Fruit fly (Drosophila melanogaster): Measurements from ENCODE around the gene Reph.

Gene Reph

dm6 chr2L:3791629-3792028 lies 11.7 kb upstream of the Reph start:
- TF ChIP-seq pzg (GFP tag; optimal IDR thresholded peaks at IDR 0.05) (no peak), mirr (GFP tag; optimal IDR thresholded peaks at IDR 0.05) (peak; percentile 94), exex (tag; optimal IDR thresholded peaks at IDR 0.05) (peak; percentile 88), Hr78 (GFP tag; optimal IDR thresholded peaks at IDR 0.05) (peak in 1 of 2 experiments; percentile 90), dimm (GFP tag; IDR thresholded peaks at IDR 0.05) (no peak), CrebB (tag; optimal IDR thresholded peaks at IDR 0.05) (peak; percentile 3), CG10959 (GFP tag; IDR thresholded peaks at IDR 0.05) (no peak), ATbp (GFP tag; optimal IDR thresholded peaks at IDR 0.05) (peak; percentile 20), hkb (optimal IDR thresholded peaks at IDR 0.05) (no peak), hkb (GFP tag; IDR thresholded peaks at IDR 0.05) (0 out of 2 replicates have a peak, but pooled peaks have one; percentile 37), CG11695 (GFP tag; IDR thresholded peaks at IDR 0.05) (peak; percentile 38; the same call in 1 of the 3 replicates), CG14441 (GFP tag; IDR thresholded peaks at IDR 0.05) (peak; percentile 62), kah (GFP tag; optimal IDR thresholded peaks at IDR 0.05) (peak; percentile 40), Meics (GFP tag; optimal IDR thresholded peaks at IDR 0.05) (peak; percentile 88), CG7987 (GFP tag; optimal IDR thresholded peaks at IDR 0.05) (peak; percentile 8), Ets65A (GFP tag) (peak; percentile 51), pros (GFP tag; optimal IDR thresholded peaks at IDR 0.05) (no peak), grn (GFP tag; optimal IDR thresholded peaks at IDR 0.05) (peak; percentile 63), CG14860 (GFP tag; IDR thresholded peaks at IDR 0.05; ENCODE audit: partially characterized antibody) (no peak), CG5180 (GFP tag; optimal IDR thresholded peaks at IDR 0.05) (peak; percentile 7), CG4707 (GFP tag; optimal IDR thresholded peaks at IDR 0.05) (peak; percentile 20), gcm (GFP tag; optimal IDR thresholded peaks at IDR 0.05) (no peak), stwl (tag; optimal IDR thresholded peaks at IDR 0.05) (no peak), GATAe (GFP tag; conservative IDR thresholded peaks at IDR 0.05) (peak; percentile 91), CG34376 (GFP tag; optimal IDR thresholded peaks at IDR 0.05) (peak; percentile 73), fd102C (GFP tag; optimal IDR thresholded peaks at IDR 0.05) (no peak)

- TF ChIP-seq row (GFP tag; IDR thresholded peaks at IDR 0.05), result peak; percentile 94
- 0 out of 3 replicates have a peak, but pooled peaks have one; percentile 54 for TF ChIP-seq CG2889 (GFP tag; IDR thresholded peaks at IDR 0.05)
- TF ChIP-seq Sox100B (GFP tag; optimal IDR thresholded peaks at IDR 0.05), result no peak
- no peak for TF ChIP-seq ham (GFP tag; IDR thresholded peaks at IDR 0.05)
- TF ChIP-seq gem (tag; optimal IDR thresholded peaks at IDR 0.05), result peak; percentile 86
- TF ChIP-seq Dp (GFP tag; optimal IDR thresholded peaks at IDR 0.05), result peak; percentile 54
- 0 out of 2 replicates have a peak, but pooled peaks have one; percentile 54 for TF ChIP-seq CG32772 (GFP tag; IDR thresholded peaks at IDR 0.05)
- TF ChIP-seq trem (tag; optimal IDR thresholded peaks at IDR 0.05), result no peak
- peak; percentile 84 for TF ChIP-seq CG8924 (tag; optimal IDR thresholded peaks at IDR 0.05)
- peak; percentile 36; the same call in 1 of the 3 replicates for TF ChIP-seq ase (GFP tag; IDR thresholded peaks at IDR 0.05)
- TF ChIP-seq vfl (GFP tag; optimal IDR thresholded peaks at IDR 0.05), result peak; percentile 51
- peak; percentile 65 for TF ChIP-seq Fer2 (tag; optimal IDR thresholded peaks at IDR 0.05)
- peak; percentile 45 for TF ChIP-seq CG3163 (GFP tag; optimal IDR thresholded peaks at IDR 0.05)
- TF ChIP-seq fd102C (GFP tag; optimal IDR thresholded peaks at IDR 0.05), result no peak
- peak; percentile 36 for TF ChIP-seq CG14710 (tag; optimal IDR thresholded peaks at IDR 0.05)
- no peak for TF ChIP-seq Dip2 (GFP tag; IDR thresholded peaks at IDR 0.05)
- no peak for TF ChIP-seq rib (GFP tag; IDR thresholded peaks at IDR 0.05)
- TF ChIP-seq Lim3 (GFP tag; IDR thresholded peaks at IDR 0.05), result no peak
- TF ChIP-seq gro (GFP tag; optimal IDR thresholded peaks at IDR 0.05), result no peak
- peak; percentile 39 for TF ChIP-seq CG3838 (GFP tag; optimal IDR thresholded peaks at IDR 0.05)
- peak; percentile 74 for TF ChIP-seq CG10543 (GFP tag; optimal IDR thresholded peaks at IDR 0.05)
- peak; percentile 44 for TF ChIP-seq Abd-B (GFP tag; optimal IDR thresholded peaks at IDR 0.05)
- TF ChIP-seq CG2712 (tag; optimal IDR thresholded peaks at IDR 0.05), result peak; percentile 59
- TF ChIP-seq HLH54F (GFP tag; optimal IDR thresholded peaks at IDR 0.05), result peak; percentile 58
- no peak for TF ChIP-seq en (GFP tag; optimal IDR thresholded peaks at IDR 0.05)
These were observed 408 bp upstream of the Reph start for dm6 chr2L:3802818-3803456.
